Worm (Caenorhabditis elegans) whole organism, late embryonic: ENCODE data around the gene srz-42.

ENCODE experiments used
- C08G9.2 ChIP-seq: sonication (generic microtip); optimal IDR thresholded peaks from 2 replicates; lab custom pipeline; 2016; ENCODE audit warnings: mild to moderate bottlenecking, missing genetic modification characterization, moderate library complexity, missing compliant biosample characterization
- F13H6.1 ChIP-seq: sonication (generic microtip); optimal IDR thresholded peaks from 2 replicates; lab custom pipeline; 2016; ENCODE audit warnings: missing genetic modification characterization, missing compliant biosample characterization
- K02D7.2 ChIP-seq: sonication (generic microtip); optimal IDR thresholded peaks from 2 replicates; lab custom pipeline; 2017; ENCODE audit warnings: mild to moderate bottlenecking, missing genetic modification characterization, missing compliant biosample characterization
- K09A11.1 ChIP-seq: sonication (generic microtip); optimal IDR thresholded peaks from 2 replicates; lab custom pipeline; 2017; ENCODE audit warnings: antibody characterized with exemption, mild to moderate bottlenecking, missing genetic modification characterization, missing compliant biosample characterization; ENCODE audit not compliant: insufficient read depth
- ama-1 ChIP-seq: fragments of 150-350 bp; optimal IDR thresholded peaks from 2 replicates; lab custom pipeline; 2014
- ceh-14 ChIP-seq: sonication (generic microtip); optimal IDR thresholded peaks from 2 replicates; lab custom pipeline; 2016; ENCODE audit warnings: missing genotype, missing genetic modification characterization, missing compliant biosample characterization
- ceh-18 ChIP-seq: sonication (generic microtip); optimal IDR thresholded peaks from 2 replicates; lab custom pipeline; 2016; ENCODE audit warnings: missing genetic modification characterization, missing compliant biosample characterization
- ceh-2 ChIP-seq: sonication (generic microtip); optimal IDR thresholded peaks from 2 replicates; lab custom pipeline; 2016; ENCODE audit warnings: missing genotype, missing genetic modification characterization, missing compliant biosample characterization
- ceh-22 ChIP-seq: sonication (generic microtip); optimal IDR thresholded peaks from 2 replicates; lab custom pipeline; 2017; ENCODE audit warnings: missing biosample characterization, missing genetic modification characterization
- ceh-30 ChIP-seq: fragments of 150-350 bp; optimal IDR thresholded peaks from 2 replicates; lab custom pipeline; 2014; ENCODE audit warnings: missing biosample characterization, missing genetic modification characterization
- ceh-31 ChIP-seq: sonication (generic microtip); optimal IDR thresholded peaks from 2 replicates; lab custom pipeline; 2016; ENCODE audit warnings: missing genetic modification characterization, missing compliant biosample characterization
- ceh-34 ChIP-seq: sonication (generic microtip); optimal IDR thresholded peaks from 2 replicates; lab custom pipeline; 2016; ENCODE audit warnings: mild to moderate bottlenecking, missing genetic modification characterization, missing compliant biosample characterization
- ceh-6 ChIP-seq: fragments of 200-800 bp; sonication (Bioruptor generic); optimal IDR thresholded peaks from 2 replicates; lab custom pipeline; 2018; ENCODE audit warnings: mild to moderate bottlenecking, missing genetic modification characterization, missing compliant biosample characterization
- ceh-9 ChIP-seq: sonication (generic microtip); optimal IDR thresholded peaks from 2 replicates; lab custom pipeline; 2016; ENCODE audit warnings: mild to moderate bottlenecking, missing genetic modification characterization, inconsistent platforms, missing compliant biosample characterization
- dve-1 ChIP-seq: sonication (generic microtip); optimal IDR thresholded peaks from 2 replicates; lab custom pipeline; 2017; ENCODE audit warnings: antibody characterized with exemption, mild to moderate bottlenecking, missing genetic modification characterization, missing compliant biosample characterization
- elt-2 ChIP-seq: sonication (generic microtip); optimal IDR thresholded peaks from 2 replicates; lab custom pipeline; 2016; ENCODE audit warnings: missing genetic modification reagents, missing genetic modification characterization, missing compliant biosample characterization
- eyg-1 ChIP-seq: sonication (generic microtip); optimal IDR thresholded peaks from 2 replicates; lab custom pipeline; 2016; ENCODE audit warnings: missing genotype, missing genetic modification characterization, missing compliant biosample characterization
- fax-1 ChIP-seq: sonication (generic microtip); optimal IDR thresholded peaks from 2 replicates; lab custom pipeline; 2016; ENCODE audit warnings: missing genotype, missing genetic modification characterization, missing compliant biosample characterization
- gmeb-2 ChIP-seq: sonication (generic microtip); optimal IDR thresholded peaks from 2 replicates; lab custom pipeline; 2016; ENCODE audit warnings: missing genetic modification characterization, inconsistent platforms, missing compliant biosample characterization
- hlh-15 ChIP-seq: sonication (generic microtip); optimal IDR thresholded peaks from 2 replicates; lab custom pipeline; 2016; ENCODE audit warnings: missing genetic modification characterization, missing compliant biosample characterization
- hlh-6 ChIP-seq: sonication (generic microtip); optimal IDR thresholded peaks from 2 replicates; lab custom pipeline; 2016; ENCODE audit warnings: missing genotype, missing genetic modification characterization, missing compliant biosample characterization
- nfya-1 ChIP-seq: sonication (generic microtip); optimal IDR thresholded peaks from 2 replicates; lab custom pipeline; 2017; ENCODE audit warnings: missing genetic modification characterization, mild to moderate bottlenecking, missing compliant biosample characterization, antibody characterized with exemption, moderate library complexity
- nhr-11 ChIP-seq: fragments of 150-350 bp; optimal IDR thresholded peaks from 2 replicates; lab custom pipeline; 2014; ENCODE audit warnings: missing biosample characterization, missing genetic modification characterization
- nhr-232 ChIP-seq: sonication (generic microtip); optimal IDR thresholded peaks from 2 replicates; lab custom pipeline; 2016; ENCODE audit warnings: missing genetic modification characterization, missing compliant biosample characterization
- npax-4 ChIP-seq: sonication (generic microtip); optimal IDR thresholded peaks from 2 replicates; lab custom pipeline; 2016; ENCODE audit warnings: missing genetic modification characterization, missing compliant biosample characterization
- pat-9 ChIP-seq: fragments of 200-800 bp; sonication (Bioruptor generic); optimal IDR thresholded peaks from 2 replicates; lab custom pipeline; 2018; ENCODE audit warnings: mild to moderate bottlenecking, missing genetic modification characterization, moderate library complexity, missing compliant biosample characterization
- pax-1 ChIP-seq: fragments of 150-350 bp; optimal IDR thresholded peaks from 2 replicates; lab custom pipeline; 2014; ENCODE audit warnings: missing biosample characterization, missing genetic modification characterization
- pha-4 ChIP-seq: fragments of 150-350 bp; optimal IDR thresholded peaks from 2 replicates; lab custom pipeline; 2018; ENCODE audit warnings: missing biosample characterization, missing genetic modification reagents, missing genetic modification characterization
- pros-1 ChIP-seq: fragments of 150-350 bp; optimal IDR thresholded peaks from 2 replicates; lab custom pipeline; 2014; ENCODE audit warnings: missing biosample characterization, missing genetic modification reagents, missing genetic modification characterization
- ref-2 ChIP-seq: sonication (generic microtip); optimal IDR thresholded peaks from 2 replicates; lab custom pipeline; 2016; ENCODE audit warnings: missing genetic modification characterization, missing compliant biosample characterization
- rnt-1 ChIP-seq: sonication (generic microtip); optimal IDR thresholded peaks from 2 replicates; lab custom pipeline; 2016; ENCODE audit warnings: missing genetic modification characterization, missing compliant biosample characterization
- syd-9 ChIP-seq: sonication (generic microtip); optimal IDR thresholded peaks from 2 replicates; lab custom pipeline; 2016; ENCODE audit warnings: mild to moderate bottlenecking, missing genetic modification characterization, moderate library complexity, missing compliant biosample characterization
- ttx-3 ChIP-seq: sonication (generic microtip); optimal IDR thresholded peaks from 2 replicates; lab custom pipeline; 2016; ENCODE audit warnings: missing genetic modification reagents, missing genetic modification characterization, missing compliant biosample characterization
- unc-42 ChIP-seq: sonication (generic microtip); optimal IDR thresholded peaks from 2 replicates; lab custom pipeline; 2016; ENCODE audit warnings: missing genotype, missing genetic modification characterization, missing compliant biosample characterization
- unc-86 ChIP-seq: sonication (generic microtip); optimal IDR thresholded peaks from 2 replicates; lab custom pipeline; 2016; ENCODE audit warnings: missing genetic modification characterization, missing compliant biosample characterization
- zip-5 ChIP-seq: sonication (generic microtip); optimal IDR thresholded peaks from 2 replicates; lab custom pipeline; 2016; ENCODE audit warnings: missing genetic modification characterization, missing compliant biosample characterization

Gene srz-42

DNA sequence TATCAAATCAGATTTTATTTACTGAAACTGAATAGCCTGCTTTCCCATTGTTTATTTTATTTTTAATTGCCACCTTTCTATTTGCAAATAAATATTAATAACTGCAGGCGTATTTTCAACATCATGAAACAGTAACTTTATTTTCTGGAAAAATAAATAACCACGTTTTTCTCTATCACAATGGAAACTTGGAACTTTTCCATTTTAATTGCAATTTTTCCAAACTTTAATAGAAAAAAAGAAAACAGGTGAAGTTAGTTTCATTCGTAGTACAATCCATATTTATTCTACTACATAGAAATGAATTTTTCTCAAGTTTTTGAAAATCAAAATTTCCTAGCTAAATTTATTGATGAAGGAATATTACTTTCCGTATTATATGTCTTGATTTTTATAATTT is at the start of gene srz-42:
Gene srz-42 (plus strand): TSS at position 301 of the 400 bp plus-strand sequence.
- TF ChIP-seq C08G9.2 (tag; lab: Kevin White, UChicago) (no peak), nhr-232 (tag; lab: Kevin White, UChicago) (no peak), syd-9 (tag; lab: Kevin White, UChicago) (no peak), ceh-2 (tag; lab: Kevin White, UChicago) (no peak)

DNA sequence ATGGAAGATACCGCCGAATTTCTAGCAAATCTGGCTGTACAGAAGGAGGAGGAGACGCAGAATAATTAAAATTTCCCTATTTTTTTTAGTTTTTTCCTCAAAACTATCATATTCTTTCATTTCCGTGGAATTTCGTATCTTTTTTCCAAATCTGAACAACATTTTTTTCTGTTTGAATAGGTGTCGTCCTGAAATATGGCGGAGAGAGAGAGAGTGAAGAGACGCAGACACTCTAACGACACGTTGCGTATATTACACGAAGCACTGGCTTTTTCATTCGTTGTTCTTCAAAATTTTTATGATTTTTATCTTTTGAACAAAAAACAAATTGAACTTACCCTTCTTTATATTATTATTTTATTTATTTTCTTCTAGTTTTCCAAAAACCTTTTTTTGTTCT is 46.2 kb upstream of the srz-42 start:
- TF ChIP-seq nfya-1 (no peak), pax-1 (tag; lab: Kevin White, UChicago) (no peak), ceh-18 (no peak), K09A11.1 (tag; lab: Kevin White, UChicago) (no peak), hlh-6 (tag; lab: Kevin White, UChicago) (no peak), ceh-31 (tag; lab: Kevin White, UChicago) (no peak), dve-1 (no peak), zip-5 (tag; lab: Kevin White, UChicago) (no peak), C08G9.2 (tag; lab: Kevin White, UChicago) (no peak), ama-1 (lab: Kevin White, UChicago) (no peak), pros-1 (tag; lab: Kevin White, UChicago) (no peak), syd-9 (tag; lab: Kevin White, UChicago) (no peak), fax-1 (no peak), ceh-2 (tag; lab: Kevin White, UChicago) (no peak), unc-86 (no peak), npax-4 (tag; lab: Kevin White, UChicago) (no peak), ref-2 (tag; lab: Kevin White, UChicago) (no peak), ceh-14 (no peak)

DNA sequence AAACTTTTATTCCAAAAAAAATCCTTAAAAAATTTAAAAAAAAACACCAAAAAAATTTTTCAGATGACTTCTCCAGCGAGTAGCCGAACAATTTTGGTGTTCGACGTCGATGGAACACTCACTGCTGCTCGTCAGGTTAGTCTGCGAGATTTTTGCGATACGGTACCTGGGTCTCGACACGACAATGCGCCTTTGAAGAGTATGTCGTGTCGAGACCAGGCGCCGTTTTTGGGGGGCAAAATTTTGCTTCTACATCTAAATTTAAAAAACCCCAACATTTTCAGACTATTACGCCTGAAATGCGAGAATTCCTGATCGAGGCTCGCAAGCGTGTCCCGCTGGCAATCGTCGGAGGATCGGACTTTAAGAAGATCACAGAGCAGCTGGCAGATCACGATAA is 45.7 kb upstream of the srz-42 start, which contains the start of gene F52B11.2:
Gene F52B11.2 (plus strand): TSS at position 64 of the 400 bp plus-strand sequence.
- no peak for TF ChIP-seq pha-4
- TF ChIP-seq fax-1, result no peak
- no peak for TF ChIP-seq ceh-9
- no peak for TF ChIP-seq ceh-30 (tag; lab: Kevin White, UChicago)
- TF ChIP-seq F13H6.1 (tag; lab: Kevin White, UChicago), result no peak
- TF ChIP-seq elt-2, result no peak
- TF ChIP-seq ceh-34, result no peak

DNA sequence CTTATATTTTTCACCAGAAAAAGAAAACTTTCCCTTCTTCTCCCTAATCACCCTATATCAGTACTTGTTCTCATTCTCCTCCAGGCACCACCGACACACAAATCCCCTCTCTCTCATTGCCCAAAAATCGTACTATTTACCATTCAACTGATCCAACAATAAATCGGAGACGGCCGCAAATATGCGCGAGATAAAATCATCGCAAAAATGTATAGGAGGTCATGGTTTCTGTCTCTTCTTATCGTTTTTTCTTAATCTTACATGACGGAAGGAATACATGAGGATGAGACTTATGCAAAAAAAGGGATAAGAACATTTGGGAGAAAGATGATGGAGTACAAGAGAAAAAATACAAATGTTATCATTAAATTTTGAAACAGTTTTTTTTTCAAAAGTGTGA is 42.8 kb upstream of the srz-42 start:
- TF ChIP-seq gmeb-2 (tag; lab: Kevin White, UChicago), result no peak
- TF ChIP-seq rnt-1, result no peak
- no peak for TF ChIP-seq hlh-15 (tag; lab: Kevin White, UChicago)
- TF ChIP-seq ceh-31 (tag; lab: Kevin White, UChicago), result no peak
- TF ChIP-seq ceh-6, result no peak
- TF ChIP-seq ceh-22 (tag; lab: Kevin White, UChicago), result no peak
- no peak for TF ChIP-seq ceh-9
- TF ChIP-seq ceh-30 (tag; lab: Kevin White, UChicago), result no peak
- no peak for TF ChIP-seq ttx-3 (tag; lab: Kevin White, UChicago)
- no peak for TF ChIP-seq pat-9 (tag; lab: Kevin White, UChicago)
- TF ChIP-seq syd-9 (tag; lab: Kevin White, UChicago), result no peak

DNA sequence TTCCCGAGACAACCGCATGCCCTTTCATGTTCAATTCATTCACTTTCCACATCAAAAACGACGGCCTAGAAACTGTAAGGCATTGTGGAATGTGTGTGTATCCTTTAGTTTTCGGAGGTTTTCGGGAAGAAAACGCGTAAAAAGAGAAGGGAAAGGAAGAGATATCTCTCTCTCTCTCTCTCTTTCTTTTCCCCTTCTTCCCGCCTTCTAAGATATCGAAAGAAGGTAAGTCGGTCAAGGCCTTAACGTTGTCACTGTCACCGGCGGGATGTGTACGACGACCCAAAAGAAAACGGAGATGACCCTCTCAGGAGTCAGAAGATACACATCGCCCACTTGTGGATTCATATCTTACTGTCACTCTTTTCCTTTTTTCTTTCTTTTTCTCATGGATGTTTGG is 39.4 kb upstream of the srz-42 start:
- no peak for TF ChIP-seq fax-1
- TF ChIP-seq ceh-34, result no peak
- no peak for TF ChIP-seq ceh-30 (tag; lab: Kevin White, UChicago)
- TF ChIP-seq pros-1 (tag; lab: Kevin White, UChicago), result no peak
- no peak for TF ChIP-seq rnt-1
- no peak for TF ChIP-seq unc-42
- TF ChIP-seq eyg-1 (tag; lab: Kevin White, UChicago), result no peak
- TF ChIP-seq nhr-11 (tag; lab: Kevin White, UChicago), result no peak
- TF ChIP-seq ama-1 (lab: Kevin White, UChicago), result no peak
- TF ChIP-seq unc-86, result no peak
- TF ChIP-seq K02D7.2 (tag; lab: Kevin White, UChicago), result no peak
- no peak for TF ChIP-seq gmeb-2 (tag; lab: Kevin White, UChicago)
- no peak for TF ChIP-seq hlh-15 (tag; lab: Kevin White, UChicago)
- TF ChIP-seq pha-4, result no peak
